Worm (Caenorhabditis elegans) whole organism, L3 larva: ENCODE results near the gene K07F5.22.
A peak's percentile ranks its signal among the peaks of the same experiment; 100 is the strongest.
"Not testable (repeated sequence)": the region's sequence is repeated elsewhere in the genome, so short reads cannot be mapped to it uniquely, and the experiment has no call there.

Experiments used
- R02D3.7 ChIP-seq: fragments of 150-350 bp; optimal IDR thresholded peaks from 2 replicates; lab custom pipeline; 2014; ENCODE audit warnings: missing biosample characterization, missing genetic modification characterization
- ZK546.5 ChIP-seq: sonication (generic microtip); optimal IDR thresholded peaks from 2 replicates; lab custom pipeline; 2017; ENCODE audit warnings: missing biosample characterization, missing genetic modification characterization
- aly-2 ChIP-seq: fragments of 150-350 bp; optimal IDR thresholded peaks from 2 replicates; lab custom pipeline; 2014; ENCODE audit warnings: missing biosample characterization, missing genetic modification characterization
- ama-1 ChIP-seq: fragments of 150-350 bp; optimal IDR thresholded peaks from 2 replicates; lab custom pipeline; 2018
- ceh-16 ChIP-seq: sonication (generic microtip); optimal IDR thresholded peaks from 2 replicates; lab custom pipeline; 2017; ENCODE audit warnings: missing biosample characterization, missing genetic modification characterization
- ceh-82 ChIP-seq: fragments of 150-350 bp; optimal IDR thresholded peaks from 2 replicates; lab custom pipeline; 2014; ENCODE audit warnings: missing biosample characterization, missing genetic modification characterization
- ceh-9 ChIP-seq: sonication (generic microtip); optimal IDR thresholded peaks from 2 replicates; lab custom pipeline; 2018; ENCODE audit warnings: missing biosample characterization, missing genetic modification characterization
- daf-12 ChIP-seq: fragments of 150-350 bp; optimal IDR thresholded peaks from 2 replicates; lab custom pipeline; 2014; ENCODE audit warnings: missing biosample characterization, missing genetic modification reagents, missing genetic modification characterization
- egl-27 ChIP-seq: sonication (generic microtip); optimal IDR thresholded peaks from 4 replicates; lab custom pipeline; 2017; ENCODE audit warnings: missing biosample characterization, missing genetic modification reagents, missing genetic modification characterization
- egl-5 ChIP-seq: fragments of 150-350 bp; optimal IDR thresholded peaks from 2 replicates; lab custom pipeline; 2017; ENCODE audit warnings: missing biosample characterization, missing genetic modification reagents, missing genetic modification characterization, inconsistent platforms
- elt-1 ChIP-seq: fragments of 150-350 bp; optimal IDR thresholded peaks from 2 replicates; lab custom pipeline; 2014; ENCODE audit warnings: missing biosample characterization, missing genetic modification characterization
- elt-2 ChIP-seq: sonication (generic microtip); optimal IDR thresholded peaks from 2 replicates; lab custom pipeline; 2016; ENCODE audit warnings: missing genetic modification reagents, mild to moderate bottlenecking, missing genetic modification characterization, missing compliant biosample characterization
- fkh-10 ChIP-seq: sonication (generic microtip); optimal IDR thresholded peaks from 2 replicates; lab custom pipeline; 2017; ENCODE audit warnings: missing biosample characterization, missing genetic modification reagents, missing genetic modification characterization
- fkh-2 ChIP-seq: fragments of 150-350 bp; optimal IDR thresholded peaks from 2 replicates; lab custom pipeline; 2014; ENCODE audit warnings: missing biosample characterization, missing genetic modification reagents, missing genetic modification characterization
- hmg-11 ChIP-seq: sonication (generic microtip); optimal IDR thresholded peaks from 2 replicates; lab custom pipeline; 2016; ENCODE audit warnings: missing genetic modification characterization, missing compliant biosample characterization
- lin-15B ChIP-seq: fragments of 150-350 bp; optimal IDR thresholded peaks from 2 replicates; lab custom pipeline; 2014; ENCODE audit warnings: missing biosample characterization, missing genetic modification characterization
- lin-39 ChIP-seq: fragments of 150-350 bp; optimal IDR thresholded peaks from 2 replicates; lab custom pipeline; 2018; ENCODE audit warnings: missing biosample characterization, missing genetic modification reagents, missing genetic modification characterization
- lsy-12 ChIP-seq: sonication (generic microtip); optimal IDR thresholded peaks from 2 replicates; lab custom pipeline; 2016; ENCODE audit warnings: mild to moderate bottlenecking, missing genetic modification characterization, missing compliant biosample characterization
- mdl-1 ChIP-seq: fragments of 150-350 bp; optimal IDR thresholded peaks from 2 replicates; lab custom pipeline; 2014; ENCODE audit warnings: missing biosample characterization, missing genetic modification characterization
- nfya-1 ChIP-seq: sonication (generic microtip); optimal IDR thresholded peaks from 2 replicates; lab custom pipeline; 2017; ENCODE audit warnings: missing genetic modification characterization, mild to moderate bottlenecking, missing compliant biosample characterization, antibody characterized with exemption, moderate library complexity; ENCODE audit not compliant: insufficient read depth
- nhr-12 ChIP-seq: fragments of 150-350 bp; optimal IDR thresholded peaks from 2 replicates; lab custom pipeline; 2014; ENCODE audit warnings: missing biosample characterization, missing genetic modification characterization
- nhr-23 ChIP-seq: fragments of 150-350 bp; optimal IDR thresholded peaks from 2 replicates; lab custom pipeline; 2014; ENCODE audit warnings: missing biosample characterization, missing genetic modification reagents, missing genetic modification characterization
- nhr-237 ChIP-seq: fragments of 150-350 bp; optimal IDR thresholded peaks from 2 replicates; lab custom pipeline; 2014; ENCODE audit warnings: missing biosample characterization, missing genetic modification characterization
- nhr-25 ChIP-seq: sonication (generic microtip); optimal IDR thresholded peaks from 2 replicates; lab custom pipeline; 2017; ENCODE audit warnings: missing biosample characterization, missing genetic modification characterization
- nhr-76 ChIP-seq: fragments of 150-350 bp; sonication (generic microtip); optimal IDR thresholded peaks from 5 replicates; lab custom pipeline; 2014; ENCODE audit warnings: missing biosample characterization, missing genetic modification characterization
- nhr-77 ChIP-seq: fragments of 150-350 bp; optimal IDR thresholded peaks from 2 replicates; lab custom pipeline; 2014; ENCODE audit warnings: missing biosample characterization, missing genetic modification characterization
- pha-4 ChIP-seq: fragments of 150-350 bp; optimal IDR thresholded peaks from 2 replicates; lab custom pipeline; 2014; ENCODE audit warnings: missing biosample characterization, missing genetic modification reagents, missing genetic modification characterization
- pqm-1 ChIP-seq: fragments of 150-350 bp; optimal IDR thresholded peaks from 2 replicates; lab custom pipeline; 2017; ENCODE audit warnings: missing biosample characterization, missing genetic modification characterization, inconsistent platforms
- sea-2 ChIP-seq: fragments of 150-350 bp; sonication (generic microtip); optimal IDR thresholded peaks from 4 replicates; lab custom pipeline; 2014; ENCODE audit warnings: missing biosample characterization, missing genetic modification reagents, missing genetic modification characterization
- skn-1 ChIP-seq: fragments of 150-350 bp; optimal IDR thresholded peaks from 2 replicates; lab custom pipeline; 2014; ENCODE audit warnings: missing biosample characterization, missing genetic modification characterization
- snpc-4 ChIP-seq: fragments of 150-350 bp; optimal IDR thresholded peaks from 2 replicates; lab custom pipeline; 2014; ENCODE audit warnings: missing biosample characterization, missing genetic modification characterization
- tbx-2 ChIP-seq: sonication (generic microtip); optimal IDR thresholded peaks from 2 replicates; lab custom pipeline; 2016; ENCODE audit warnings: mild to moderate bottlenecking, missing genetic modification characterization, missing compliant biosample characterization
- unc-39 ChIP-seq: sonication (generic microtip); optimal IDR thresholded peaks from 4 replicates; lab custom pipeline; 2017; ENCODE audit warnings: missing biosample characterization, missing genetic modification characterization
- unc-62 ChIP-seq: fragments of 150-350 bp; sonication (generic microtip); optimal IDR thresholded peaks from 4 replicates; lab custom pipeline; 2014; ENCODE audit warnings: missing biosample characterization, missing genetic modification reagents, missing genetic modification characterization
- zag-1 ChIP-seq: fragments of 150-350 bp; optimal IDR thresholded peaks from 2 replicates; lab custom pipeline; 2014; ENCODE audit warnings: missing biosample characterization, missing genetic modification characterization
- ztf-11 ChIP-seq: fragments of 150-350 bp; optimal IDR thresholded peaks from 2 replicates; lab custom pipeline; 2014; ENCODE audit warnings: missing biosample characterization, missing genetic modification characterization
- ztf-4 ChIP-seq: fragments of 150-350 bp; optimal IDR thresholded peaks from 2 replicates; lab custom pipeline; 2014; ENCODE audit warnings: missing biosample characterization, missing genetic modification characterization

The K07F5.22 gene

DNA sequence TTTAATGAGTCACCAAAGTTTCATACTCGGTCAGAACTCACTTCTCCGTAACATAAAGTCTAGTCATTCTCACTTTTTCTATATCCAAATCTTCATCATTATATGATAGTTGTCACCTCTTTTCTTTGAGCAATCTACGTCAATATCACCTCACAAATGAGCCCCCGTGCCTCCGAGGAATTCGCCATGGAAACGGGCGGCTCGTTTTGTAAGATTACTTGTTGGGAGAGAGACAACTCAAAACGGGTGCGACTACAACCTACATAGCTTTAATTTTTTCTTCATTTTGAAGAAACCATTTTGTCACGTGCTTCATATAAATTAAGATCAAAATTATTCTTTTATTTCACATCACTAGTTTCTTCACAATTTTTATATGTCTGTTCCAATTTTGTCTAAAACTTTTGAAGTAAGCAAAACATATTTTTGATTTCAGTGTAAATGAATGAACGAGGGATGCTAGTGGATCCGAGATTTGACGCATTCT, 14.1 kb downstream of the K07F5.22 start, which contains the start of gene nhr-4:
TSS of gene nhr-4 (plus strand) at position 437 of the 487 bp plus-strand sequence.
- TF ChIP-seq egl-27 (tag; lab: Kevin White, UChicago) (no peak), daf-12 (tag; lab: Kevin White, UChicago) (no peak), ztf-11 (tag; lab: Kevin White, UChicago) (no peak), skn-1 (tag; lab: Kevin White, UChicago) (no peak), ama-1 (no peak), snpc-4 (tag; lab: Kevin White, UChicago) (no peak), zag-1 (no peak)

DNA sequence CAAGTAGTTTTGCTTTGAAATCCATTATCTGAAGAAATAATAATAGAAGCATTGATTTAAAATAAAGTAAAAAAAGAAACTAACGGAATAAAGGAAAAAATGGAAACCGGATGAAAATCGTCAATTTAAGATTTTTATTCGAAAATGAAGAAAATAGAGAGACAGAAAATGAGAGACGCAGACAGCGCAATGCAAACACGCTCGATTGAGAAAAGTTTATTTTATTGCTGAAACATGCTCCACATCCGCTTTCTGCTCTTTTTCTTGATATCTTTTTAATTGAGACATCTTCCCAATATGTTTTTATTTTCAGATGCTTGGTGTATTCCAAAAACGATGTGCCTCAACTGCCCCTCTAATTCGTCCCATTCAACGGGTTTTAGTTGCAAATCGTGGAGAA, 19.4 kb downstream of the K07F5.22 start, which contains the start of the genes prp-18 and mccc-1:
TSS of gene prp-18 (minus strand) at position 127 of the 400 bp plus-strand sequence.
TSS of gene mccc-1 (plus strand) at position 314 of the 400 bp plus-strand sequence.
- peak; percentile 19 for TF ChIP-seq hmg-11 (tag; lab: Kevin White, UChicago)
- TF ChIP-seq pqm-1 (tag; lab: Kevin White, UChicago): peak; percentile 13
- no peak for TF ChIP-seq fkh-2 (tag; lab: Kevin White, UChicago)
- TF ChIP-seq ceh-16: no peak
- peak; percentile 78 for TF ChIP-seq lin-15B
- TF ChIP-seq nfya-1: no peak
- TF ChIP-seq R02D3.7 (tag; lab: Kevin White, UChicago): no peak
- TF ChIP-seq nhr-76: no peak
- TF ChIP-seq lin-39 (tag; lab: Kevin White, UChicago): peak; percentile 59
- TF ChIP-seq snpc-4 (tag; lab: Kevin White, UChicago): peak; percentile 61
- peak; percentile 34 for TF ChIP-seq elt-2
- no peak for TF ChIP-seq lsy-12 (tag; lab: Kevin White, UChicago)
- peak; percentile 64 for TF ChIP-seq egl-5 (tag; lab: Kevin White, UChicago)
- TF ChIP-seq, all 47 proteins: peak for 7

DNA sequence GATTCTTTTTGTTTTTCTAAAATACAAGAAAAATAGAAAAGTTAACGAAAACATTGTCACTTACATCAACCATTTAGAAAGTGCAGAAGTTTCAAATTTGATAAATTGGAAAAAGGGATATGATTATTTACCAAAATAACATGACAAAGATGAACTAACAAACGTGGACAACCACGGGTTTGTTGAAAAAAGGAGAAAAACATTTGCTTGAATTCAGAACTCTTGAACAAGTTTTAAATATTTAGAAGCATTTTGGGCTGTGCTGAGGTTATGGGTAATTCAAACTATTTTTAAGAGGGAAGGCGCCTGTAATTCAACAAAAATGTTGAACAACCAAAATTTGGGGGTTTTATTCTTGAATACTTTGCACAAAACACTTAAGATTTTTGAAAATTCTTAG, 25.0 kb downstream of the K07F5.22 start, which contains the start of gene ttbk-3:
TSS of gene ttbk-3 (minus strand) at position 101 of the 400 bp plus-strand sequence.
- no peak for TF ChIP-seq aly-2 (tag; lab: Kevin White, UChicago)
- no peak for TF ChIP-seq ceh-82 (tag; lab: Kevin White, UChicago)
- TF ChIP-seq ztf-4 (tag; lab: Kevin White, UChicago): no peak
- TF ChIP-seq ceh-16: no peak
- TF ChIP-seq egl-27 (tag; lab: Kevin White, UChicago): no peak

DNA sequence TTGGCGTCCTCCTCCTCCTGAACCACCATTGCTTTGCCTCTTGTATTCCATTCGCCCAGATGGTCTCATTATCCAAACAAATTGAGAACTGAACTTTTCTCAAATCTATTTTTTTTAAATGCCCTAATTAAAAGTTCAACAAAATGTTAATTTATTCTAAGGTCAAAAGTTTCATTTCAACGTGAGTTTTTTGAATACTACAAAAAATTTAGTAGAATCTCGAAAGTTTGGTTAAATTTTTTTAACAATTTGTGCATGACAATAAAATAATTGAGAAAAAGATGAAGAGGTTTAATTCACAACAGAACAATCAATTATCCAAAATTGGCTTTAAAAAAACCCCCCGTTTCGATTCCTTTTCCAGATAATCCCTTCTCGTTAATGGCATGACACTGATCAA, 27.1 kb downstream of the K07F5.22 start, which contains the start of gene F32B6.4:
TSS of gene F32B6.4 (minus strand) at position 101 of the 400 bp plus-strand sequence.
- no peak for TF ChIP-seq mdl-1
- no peak for TF ChIP-seq sea-2 (GFP tag; lab: Kevin White, UChicago)
- no peak for TF ChIP-seq tbx-2 (tag; lab: Kevin White, UChicago)
- no peak for TF ChIP-seq ZK546.5 (tag; lab: Kevin White, UChicago)
- no peak for TF ChIP-seq nhr-77 (tag; lab: Kevin White, UChicago)
- no peak for TF ChIP-seq unc-39
- TF ChIP-seq R02D3.7 (tag; lab: Kevin White, UChicago): no peak
- no peak for TF ChIP-seq ceh-16
- TF ChIP-seq hmg-11 (tag; lab: Kevin White, UChicago): no peak
- no peak for TF ChIP-seq nhr-76
- TF ChIP-seq pha-4 (tag; lab: Kevin White, UChicago): no peak
- no peak for TF ChIP-seq unc-62 (GFP tag; lab: Kevin White, UChicago)
- TF ChIP-seq fkh-10 (GFP tag; lab: Kevin White, UChicago): no peak
- no peak for TF ChIP-seq ceh-9
- no peak for TF ChIP-seq nhr-25 (tag; lab: Kevin White, UChicago)
- TF ChIP-seq nhr-237 (tag; lab: Kevin White, UChicago): no peak

DNA sequence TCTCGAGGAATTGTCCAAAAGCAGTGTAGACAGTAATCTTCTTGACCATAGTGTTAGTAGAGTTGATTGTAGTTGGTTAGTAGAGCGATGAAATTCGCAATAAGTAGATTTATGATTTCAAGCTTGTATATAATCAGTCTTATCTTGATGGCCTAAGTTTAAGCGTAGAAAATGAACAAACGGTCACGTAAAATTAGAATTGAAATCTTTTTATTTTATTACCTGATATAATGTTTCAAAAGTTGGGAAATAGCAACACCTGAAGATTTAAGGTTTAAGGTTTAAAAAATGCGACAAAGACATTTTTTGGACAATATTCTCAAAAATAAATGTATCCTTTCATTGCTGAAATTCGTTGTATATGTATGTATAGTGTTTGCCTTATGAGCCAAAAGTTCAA, 28.8 kb downstream of the K07F5.22 start, which contains the start of gene sss-1:
TSS of gene sss-1 (minus strand) at position 101 of the 400 bp plus-strand sequence.
- not testable (repeated sequence) for TF ChIP-seq nhr-12; elt-1 (tag; lab: Kevin White, UChicago); nhr-23 (tag; lab: Kevin White, UChicago)
